Worm (Caenorhabditis elegans): ENCODE results near the gene rpn-12.

rpn-12 gene

ce11 chrII:11642736-11643135, 10.2 kb upstream of the rpn-12 start:
- TF ChIP-seq Y75B8A.6 (GFP tag; IDR thresholded peaks at IDR 0.05), result no peak
- no peak for TF ChIP-seq mdt-29 (GFP tag; IDR thresholded peaks at IDR 0.05)
- TF ChIP-seq mxl-2 (GFP tag; conservative IDR thresholded peaks at IDR 0.05), result no peak
- TF ChIP-seq nhr-28 (tag; optimal IDR thresholded peaks at IDR 0.05), result no peak
- TF ChIP-seq T20F7.1 (GFP tag; optimal IDR thresholded peaks at IDR 0.05), result no peak
- no peak for TF ChIP-seq F26F4.8 (GFP tag; conservative IDR thresholded peaks at IDR 0.05)
- no peak for TF ChIP-seq R02D3.7 (tag; optimal IDR thresholded peaks at IDR 0.05)
- no peak for TF ChIP-seq tra-1 (GFP tag; IDR thresholded peaks at IDR 0.05)
- no peak for TF ChIP-seq lin-13 (GFP tag; optimal IDR thresholded peaks at IDR 0.05)
- no peak for TF ChIP-seq sdz-12 (GFP tag; optimal IDR thresholded peaks at IDR 0.05)
- no peak for TF ChIP-seq Y48G9A.11 (GFP tag; IDR thresholded peaks at IDR 0.05)
- TF ChIP-seq ces-1 (GFP tag; optimal IDR thresholded peaks at IDR 0.05), result no peak
- TF ChIP-seq nhr-237 (tag; optimal IDR thresholded peaks at IDR 0.05), result no peak
- TF ChIP-seq lsy-2 (tag; optimal IDR thresholded peaks at IDR 0.05), result no peak
- TF ChIP-seq lin-38 (GFP tag; IDR thresholded peaks at IDR 0.05), result no peak
- no peak for TF ChIP-seq Y105C5A.15 (GFP tag; IDR thresholded peaks at IDR 0.05)

- TF ChIP-seq ceh-32 (tag; optimal IDR thresholded peaks at IDR 0.05; ENCODE audit: poor library complexity) (no peak), mdl-1 (tag; optimal IDR thresholded peaks at IDR 0.05) (peak in 1 of 2 experiments; percentile 1), unc-62 (GFP tag; optimal IDR thresholded peaks at IDR 0.05 in 1 of 2) (peak in 1 of 2 experiments; percentile 77), unc-62 (tag; optimal IDR thresholded peaks at IDR 0.05) (no peak), hlh-30 (tag; optimal IDR thresholded peaks at IDR 0.05; ENCODE audit: insufficient read depth) (peak; percentile 6), ceh-82 (tag; optimal IDR thresholded peaks at IDR 0.05) (no peak)
Observed at ce11 chrII:11644535-11644934, 8.4 kb upstream of the rpn-12 start.

DNA sequence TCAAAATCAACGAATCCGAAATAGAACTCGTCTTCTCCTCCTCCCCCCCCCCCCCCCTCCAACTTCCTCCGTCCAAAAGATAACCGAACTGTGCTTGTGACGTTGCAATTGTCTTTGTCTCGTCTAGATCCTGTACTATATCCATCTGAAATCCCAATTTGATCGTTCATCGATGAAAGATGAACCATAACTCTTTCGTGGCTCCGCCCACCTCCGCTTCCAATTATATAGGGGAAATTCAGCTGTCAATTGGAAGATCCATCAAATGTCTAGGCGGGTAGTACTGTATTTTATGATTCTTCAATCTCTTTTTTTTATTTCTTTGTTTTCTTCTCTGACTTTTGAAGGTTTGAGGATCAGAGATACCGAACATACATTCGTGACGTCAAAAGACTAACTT, 7.5 kb upstream of the rpn-12 start:
- TF ChIP-seq saeg-2 (GFP tag; IDR thresholded peaks at IDR 0.05), result no peak
- TF ChIP-seq nhr-48 (tag; optimal IDR thresholded peaks at IDR 0.05), result peak; percentile 23
- no peak for TF ChIP-seq snpc-4 (tag; optimal IDR thresholded peaks at IDR 0.05)
- TF ChIP-seq gei-8 (GFP tag; optimal IDR thresholded peaks at IDR 0.05), result no peak
- TF ChIP-seq unc-62 (GFP tag; optimal IDR thresholded peaks at IDR 0.05 in 1 of 2), result peak in 1 of 2 experiments; percentile 53
- no peak for TF ChIP-seq unc-62 (tag; optimal IDR thresholded peaks at IDR 0.05)
- no peak for TF ChIP-seq lin-15B (tag; optimal IDR thresholded peaks at IDR 0.05)
- TF ChIP-seq hlh-11 (tag; optimal IDR thresholded peaks at IDR 0.05), result peak; percentile 16
- no peak for TF ChIP-seq lsy-2 (tag; optimal IDR thresholded peaks at IDR 0.05)

ce11 chrII:11646276-11646797, 6.6 kb upstream of the rpn-12 start, which contains the start of gene ghi-1:
ghi-1 (plus strand) TSS chrII:11646747.
- TF ChIP-seq Y5F2A.4 (GFP tag; optimal IDR thresholded peaks at IDR 0.05), result no peak
- no peak for TF ChIP-seq nhr-25 (tag; optimal IDR thresholded peaks at IDR 0.05; ENCODE audit: borderline replicate concordance, insufficient read depth)
- TF ChIP-seq mxl-3 (GFP tag; optimal IDR thresholded peaks at IDR 0.05), result peak; percentile 11
- TF ChIP-seq hlh-11 (tag; optimal IDR thresholded peaks at IDR 0.05), result peak; percentile 34
- TF ChIP-seq jun-1 (tag; optimal IDR thresholded peaks at IDR 0.05), result no peak
- TF ChIP-seq mdl-1 (tag; optimal IDR thresholded peaks at IDR 0.05), result peak in 1 of 2 experiments; percentile 6
- TF ChIP-seq spr-3 (GFP tag; optimal IDR thresholded peaks at IDR 0.05), result no peak
- no peak for TF ChIP-seq daf-16 (GFP tag; optimal IDR thresholded peaks at IDR 0.05)
- TF ChIP-seq daf-16 (tag; optimal IDR thresholded peaks at IDR 0.05), result peak; percentile 18
- peak; percentile 6 for TF ChIP-seq dve-1 (tag; optimal IDR thresholded peaks at IDR 0.05; ENCODE audit: insufficient read depth)
- TF ChIP-seq pqm-1 (tag; optimal IDR thresholded peaks at IDR 0.05), result peak; percentile 40
- TF ChIP-seq dmd-8 (GFP tag; IDR thresholded peaks at IDR 0.05), result no peak
- no peak for TF ChIP-seq snpc-1.2 (GFP tag; IDR thresholded peaks at IDR 0.05)
- no peak for TF ChIP-seq ama-1 (optimal IDR thresholded peaks at IDR 0.05)
- TF ChIP-seq lir-3 (tag; optimal IDR thresholded peaks at IDR 0.05), result no peak
- no peak for TF ChIP-seq nhr-42 (GFP tag; IDR thresholded peaks at IDR 0.05)
- peak; percentile 17; the same call in 1 of the 2 replicates for TF ChIP-seq dmd-6 (GFP tag; IDR thresholded peaks at IDR 0.05)
- TF ChIP-seq ceh-62 (tag; optimal IDR thresholded peaks at IDR 0.05), result no peak
- TF ChIP-seq mes-2 (tag; optimal IDR thresholded peaks at IDR 0.05; ENCODE audit: poor library complexity, severe bottlenecking), result peak; percentile 14
- no peak for TF ChIP-seq Y75B8A.6 (GFP tag; IDR thresholded peaks at IDR 0.05)
- TF ChIP-seq F49E8.2 (tag; optimal IDR thresholded peaks at IDR 0.05; ENCODE audit: borderline replicate concordance), result no peak
- TF ChIP-seq nhr-28 (tag; optimal IDR thresholded peaks at IDR 0.05), result peak; percentile 45
